Fruit fly (Drosophila melanogaster) whole organism, embryonic: ENCODE data around the gene chb.
A peak's percentile ranks its signal among the peaks of the same experiment; 100 is the strongest.

ENCODE experiments used
- CG10979 ChIP-seq: fragments of 200-800 bp; sonication (Bioruptor generic); optimal IDR thresholded peaks from 2 replicates; lab custom pipeline; 2018; ENCODE audit warnings: missing biosample characterization, mild to moderate bottlenecking, missing genetic modification characterization, moderate library complexity
- CG11504 ChIP-seq: fragments of 200-800 bp; sonication (Bioruptor generic); optimal IDR thresholded peaks from 3 replicates; lab custom pipeline; 2019; ENCODE audit warnings: missing biosample characterization, mild to moderate bottlenecking, missing genetic modification characterization, moderate library complexity
- CG14860 ChIP-seq: fragments of 200-800 bp; sonication (Bioruptor generic); IDR thresholded peaks from 3 replicates; pipeline ENCODE4 v1.3.6; 2022; ENCODE audit warnings: missing biosample characterization, missing genetic modification characterization; ENCODE audit not compliant: partially characterized antibody
- CG17829 ChIP-seq: fragments of 200-800 bp; optimal IDR thresholded peaks from 2 replicates; lab custom pipeline; 2019; ENCODE audit warnings: missing biosample characterization, mild to moderate bottlenecking, missing genetic modification characterization, moderate library complexity
- CG17912 ChIP-seq: fragments of 200-800 bp; sonication (Bioruptor generic); optimal IDR thresholded peaks from 2 replicates; lab custom pipeline; 2018; ENCODE audit warnings: missing biosample characterization, mild to moderate bottlenecking, missing genetic modification characterization
- CG18599 ChIP-seq: fragments of 200-800 bp; sonication (Bioruptor generic); optimal IDR thresholded peaks from 3 replicates; lab custom pipeline; 2017; ENCODE audit warnings: missing biosample characterization, missing genetic modification characterization, mild to moderate bottlenecking, moderate library complexity, missing genetic modification reagents
- CG18619 ChIP-seq: fragments of 200-800 bp; sonication (Bioruptor generic); optimal IDR thresholded peaks from 3 replicates; lab custom pipeline; 2017; ENCODE audit warnings: missing biosample characterization, mild to moderate bottlenecking, missing genetic modification characterization
- CG32532 ChIP-seq: fragments of 200-800 bp; sonication (Bioruptor generic); IDR thresholded peaks from 2 replicates; pipeline ENCODE4 v1.3.6; 2022; ENCODE audit warnings: missing biosample characterization, missing genetic modification characterization
- CG4328 ChIP-seq: fragments of 200-800 bp; sonication (Bioruptor generic); optimal IDR thresholded peaks from 3 replicates; lab custom pipeline; 2017; ENCODE audit warnings: missing biosample characterization, missing genetic modification reagents, missing genetic modification characterization
- CG4617 ChIP-seq: fragments of 200-800 bp; sonication (Bioruptor generic); optimal IDR thresholded peaks from 3 replicates; lab custom pipeline; 2016; ENCODE audit warnings: missing biosample characterization, missing genetic modification characterization, borderline replicate concordance
- CG5180 ChIP-seq: fragments of 200-800 bp; sonication (Bioruptor generic); optimal IDR thresholded peaks from 3 replicates; lab custom pipeline; 2017; ENCODE audit warnings: missing biosample characterization, missing genetic modification characterization, mild to moderate bottlenecking, moderate library complexity, missing genetic modification reagents
- CG6813 ChIP-seq: fragments of 200-800 bp; sonication (Bioruptor generic); optimal IDR thresholded peaks from 2 replicates; lab custom pipeline; 2017; ENCODE audit warnings: missing biosample characterization, missing genetic modification characterization, mild to moderate bottlenecking, moderate library complexity, missing genetic modification reagents
- CG6854 ChIP-seq: fragments of 200-800 bp; sonication (Bioruptor generic); optimal IDR thresholded peaks from 3 replicates; lab custom pipeline; 2017; ENCODE audit warnings: missing biosample characterization, mild to moderate bottlenecking, missing genetic modification characterization
- CG7963 ChIP-seq: fragments of 200-800 bp; sonication (Bioruptor generic); IDR thresholded peaks from 3 replicates; pipeline ENCODE4 v1.3.6; 2022; ENCODE audit warnings: missing biosample characterization, missing genetic modification characterization; ENCODE audit not compliant: partially characterized antibody
- Dip3 ChIP-seq: fragments of 200-800 bp; sonication (Bioruptor generic); optimal IDR thresholded peaks from 3 replicates; lab custom pipeline; 2016; ENCODE audit warnings: missing biosample characterization, missing genetic modification characterization
- Fer1 ChIP-seq: fragments of 200-800 bp; sonication (Bioruptor generic); optimal IDR thresholded peaks from 2 replicates; lab custom pipeline; 2017; ENCODE audit warnings: missing biosample characterization, mild to moderate bottlenecking, missing genetic modification characterization
- HLH4C ChIP-seq: fragments of 200-800 bp; sonication (Bioruptor generic); IDR thresholded peaks from 3 replicates; pipeline ENCODE4 v1.3.6; 2022; ENCODE audit warnings: missing biosample characterization, missing genetic modification characterization; ENCODE audit not compliant: partially characterized antibody
- HmgZ ChIP-seq: fragments of 200-800 bp; sonication (Bioruptor generic); optimal IDR thresholded peaks from 2 replicates; lab custom pipeline; 2018; ENCODE audit warnings: missing biosample characterization, mild to moderate bottlenecking, missing genetic modification characterization
- Hmx ChIP-seq: fragments of 200-800 bp; sonication (Bioruptor generic); optimal IDR thresholded peaks from 2 replicates; lab custom pipeline; 2016; ENCODE audit warnings: missing biosample characterization, missing genetic modification characterization
- Neu2 ChIP-seq: fragments of 200-800 bp; sonication (Bioruptor generic); optimal IDR thresholded peaks from 3 replicates; lab custom pipeline; 2016; ENCODE audit warnings: missing biosample characterization, missing genetic modification characterization, borderline replicate concordance
- Nf-YC ChIP-seq: fragments of 200-800 bp; optimal IDR thresholded peaks from 3 replicates; lab custom pipeline; 2019; ENCODE audit warnings: missing biosample characterization, mild to moderate bottlenecking, missing genetic modification characterization, moderate library complexity
- Pdp1 ChIP-seq, 2 experiments: fragments of 200-800 bp; sonication (Bioruptor generic); optimal IDR thresholded peaks; 3 replicates each; lab custom pipeline; 2016; ENCODE audit warnings: missing biosample characterization in 2 of 2, missing genetic modification characterization in 2 of 2, mild to moderate bottlenecking in 1 of 2, moderate library complexity in 1 of 2
- Xbp1 ChIP-seq: fragments of 200-800 bp; sonication (Bioruptor generic); optimal IDR thresholded peaks from 3 replicates; lab custom pipeline; 2016; ENCODE audit warnings: missing biosample characterization, mild to moderate bottlenecking, missing genetic modification characterization
- amos ChIP-seq: fragments of 200-800 bp; sonication (Bioruptor generic); IDR thresholded peaks from 2 replicates; pipeline ENCODE4 v1.3.6; 2022; ENCODE audit warnings: missing biosample characterization, missing genetic modification characterization; ENCODE audit not compliant: partially characterized antibody
- ara ChIP-seq: fragments of 200-800 bp; sonication (Bioruptor generic); IDR thresholded peaks from 2 replicates; pipeline ENCODE4 v1.3.6; 2022; ENCODE audit warnings: missing biosample characterization, missing genetic modification characterization
- chinmo ChIP-seq: fragments of 200-800 bp; sonication (Bioruptor generic); IDR thresholded peaks from 4 replicates; pipeline ENCODE4 v1.3.6; 2022; ENCODE audit warnings: missing biosample characterization, missing genetic modification characterization; ENCODE audit not compliant: partially characterized antibody
- dmrt99B ChIP-seq: fragments of 200-800 bp; sonication (Bioruptor generic); optimal IDR thresholded peaks from 2 replicates; lab custom pipeline; 2018; ENCODE audit warnings: missing biosample characterization, mild to moderate bottlenecking, missing genetic modification characterization, moderate library complexity
- dpn ChIP-seq, 2 experiments: fragments of 200-800 bp; sonication (Bioruptor generic); optimal IDR thresholded peaks; 3 replicates each; lab custom pipeline; 2016; ENCODE audit warnings: missing biosample characterization in 2 of 2, missing genetic modification characterization in 2 of 2
- fd102C ChIP-seq: fragments of 200-800 bp; sonication (Bioruptor generic); optimal IDR thresholded peaks from 2 replicates; lab custom pipeline; 2018; ENCODE audit warnings: missing biosample characterization, mild to moderate bottlenecking, missing genetic modification characterization, moderate library complexity
- fd3F ChIP-seq: fragments of 200-800 bp; sonication (Bioruptor generic); optimal IDR thresholded peaks from 2 replicates; lab custom pipeline; 2018; ENCODE audit warnings: missing biosample characterization, mild to moderate bottlenecking, missing genetic modification characterization, moderate library complexity
- gcm2 ChIP-seq: fragments of 200-800 bp; sonication (Bioruptor generic); optimal IDR thresholded peaks from 2 replicates; lab custom pipeline; 2016; ENCODE audit warnings: missing biosample characterization, missing genetic modification characterization
- gsb-n ChIP-seq: fragments of 200-800 bp; sonication (Bioruptor generic); optimal IDR thresholded peaks from 3 replicates; lab custom pipeline; 2018; ENCODE audit warnings: missing biosample characterization, mild to moderate bottlenecking, missing genetic modification characterization
- kni ChIP-seq: fragments of 200-800 bp; sonication (Bioruptor generic); optimal IDR thresholded peaks from 3 replicates; lab custom pipeline; 2017; ENCODE audit warnings: mild to moderate bottlenecking, missing biosample characterization, missing genetic modification reagents, missing genetic modification characterization
- lbe ChIP-seq: fragments of 200-800 bp; sonication (Bioruptor generic); optimal IDR thresholded peaks from 2 replicates; lab custom pipeline; 2016; ENCODE audit warnings: missing biosample characterization, mild to moderate bottlenecking, missing genetic modification characterization
- lmd ChIP-seq: fragments of 200-800 bp; sonication (Bioruptor generic); IDR thresholded peaks from 2 replicates; pipeline ENCODE4 v1.3.6; 2022; ENCODE audit warnings: missing biosample characterization, missing genetic modification characterization
- maf-S ChIP-seq: fragments of 200-800 bp; sonication (Bioruptor generic); optimal IDR thresholded peaks from 2 replicates; lab custom pipeline; 2016; ENCODE audit warnings: missing biosample characterization, missing genetic modification characterization
- oc ChIP-seq: fragments of 200-800 bp; sonication (Bioruptor generic); optimal IDR thresholded peaks from 2 replicates; lab custom pipeline; 2018; ENCODE audit warnings: missing biosample characterization, mild to moderate bottlenecking, missing genetic modification characterization, moderate library complexity
- pb ChIP-seq: fragments of 200-800 bp; sonication (Bioruptor generic); optimal IDR thresholded peaks from 3 replicates; lab custom pipeline; 2016; ENCODE audit warnings: missing biosample characterization, missing genetic modification characterization
- peb ChIP-seq: fragments of 200-800 bp; sonication (Bioruptor generic); IDR thresholded peaks from 2 replicates; pipeline ENCODE4 v1.3.6; 2022; ENCODE audit warnings: missing biosample characterization, missing genetic modification characterization
- psq ChIP-seq: fragments of 200-800 bp; sonication (Bioruptor generic); optimal IDR thresholded peaks from 2 replicates; lab custom pipeline; 2017; ENCODE audit warnings: missing biosample characterization, missing genetic modification characterization
- slou ChIP-seq: fragments of 200-800 bp; sonication (Bioruptor generic); optimal IDR thresholded peaks from 3 replicates; lab custom pipeline; 2016; ENCODE audit warnings: missing biosample characterization, missing genetic modification characterization
- sqz ChIP-seq: fragments of 200-800 bp; sonication (Bioruptor generic); optimal IDR thresholded peaks from 3 replicates; lab custom pipeline; 2018; ENCODE audit warnings: missing biosample characterization, mild to moderate bottlenecking, missing genetic modification characterization
- sr ChIP-seq: fragments of 200-800 bp; sonication (Bioruptor generic); IDR thresholded peaks from 3 replicates; pipeline ENCODE4 v1.3.6; 2022; ENCODE audit warnings: missing biosample characterization, missing genetic modification characterization
- stc ChIP-seq: fragments of 200-800 bp; sonication (Bioruptor generic); IDR thresholded peaks from 2 replicates; pipeline ENCODE4 v1.3.6; 2022; ENCODE audit warnings: missing biosample characterization, missing genetic modification characterization
- tin ChIP-seq: fragments of 200-800 bp; sonication (Bioruptor generic); optimal IDR thresholded peaks from 3 replicates; lab custom pipeline; 2016; ENCODE audit warnings: missing biosample characterization, missing genetic modification characterization
- ttk ChIP-seq: fragments of 200-800 bp; sonication (Bioruptor generic); IDR thresholded peaks from 2 replicates; pipeline ENCODE4 v2.1.2; 2022; ENCODE audit warnings: missing biosample characterization, missing genetic modification characterization
- usp ChIP-seq: fragments of >200 bp; optimal IDR thresholded peaks from 2 replicates; lab custom pipeline; 2017; ENCODE audit warnings: missing biosample characterization, missing genetic modification characterization
- wek ChIP-seq: fragments of 200-800 bp; sonication (Bioruptor generic); optimal IDR thresholded peaks from 3 replicates; lab custom pipeline; 2018; ENCODE audit warnings: missing biosample characterization, mild to moderate bottlenecking, missing genetic modification characterization, moderate library complexity

The chb gene

dm6 chr3L:21172527-21173253 is at the start of gene chb, which contains the start of gene AsnS (continued):
- TF ChIP-seq pb (GFP tag; lab: Kevin White, UChicago): peak; percentile 45
- TF ChIP-seq lmd: peak; percentile 92
- TF ChIP-seq CG4328: no peak
- TF ChIP-seq Fer1 (GFP tag; lab: Kevin White, UChicago): peak; percentile 89
- peak; percentile 74 to 89 for TF ChIP-seq dpn (GFP tag; optimal IDR thresholded peaks at IDR 0.05; lab: Kevin White, UChicago)
- peak; percentile 88 for TF ChIP-seq CG10979
- peak; percentile 53 for TF ChIP-seq Nf-YC (tag; lab: Kevin White, UChicago)
- peak; percentile 95 for TF ChIP-seq CG11504 (tag; lab: Kevin White, UChicago)
- peak; percentile 86 for TF ChIP-seq CG6854 (GFP tag; lab: Kevin White, UChicago)
- no peak for TF ChIP-seq gcm2
- TF ChIP-seq stc: peak; percentile 96
- TF ChIP-seq Pdp1 (GFP tag; optimal IDR thresholded peaks at IDR 0.05; lab: Kevin White, UChicago): peak; percentile 73 to 85
- TF ChIP-seq CG17912: no peak
- peak; percentile 87 for TF ChIP-seq CG18599 (GFP tag; lab: Kevin White, UChicago)
- TF ChIP-seq CG4617 (GFP tag; lab: Kevin White, UChicago): peak; percentile 39
- TF ChIP-seq ttk: peak; percentile 92
- TF ChIP-seq usp (GFP tag; lab: Kevin White, UChicago): no peak
- TF ChIP-seq CG14860 (GFP tag; lab: Robert Waterston, UW): no peak
- TF ChIP-seq psq (GFP tag; lab: Kevin White, UChicago): peak; percentile 56
- peak; percentile 72 for TF ChIP-seq tin (GFP tag; lab: Kevin White, UChicago)
- no peak for TF ChIP-seq wek (GFP tag; lab: Kevin White, UChicago)
- peak; percentile 85 for TF ChIP-seq CG18619 (GFP tag; lab: Kevin White, UChicago)
- TF ChIP-seq CG32532: peak; percentile 96
- peak; percentile 92 for TF ChIP-seq dmrt99B (tag; lab: Kevin White, UChicago)
- TF ChIP-seq amos (GFP tag; lab: Robert Waterston, UW): no peak
- TF ChIP-seq kni (GFP tag; lab: Kevin White, UChicago): no peak
- TF ChIP-seq sqz: peak; percentile 69
- peak; percentile 72 for TF ChIP-seq lbe (GFP tag; lab: Kevin White, UChicago)
- TF ChIP-seq fd102C: no peak
- peak; percentile 69 for TF ChIP-seq Dip3
- peak; percentile 93 for TF ChIP-seq HmgZ (tag; lab: Kevin White, UChicago)
- peak; percentile 33; the same call in 1 of the 3 replicates for TF ChIP-seq sr (GFP tag; lab: Robert Waterston, UW)
- no peak for TF ChIP-seq HLH4C (GFP tag; lab: Robert Waterston, UW)
- peak; percentile 34 for TF ChIP-seq Hmx (GFP tag; lab: Kevin White, UChicago)
- peak; percentile 82 for TF ChIP-seq ara
- peak; percentile 15 for TF ChIP-seq CG5180 (GFP tag; lab: Kevin White, UChicago)
- TF ChIP-seq gsb-n (tag; lab: Kevin White, UChicago): peak; percentile 89
- no peak for TF ChIP-seq Neu2
- peak; percentile 80 for TF ChIP-seq slou
- peak; percentile 72 for TF ChIP-seq maf-S

dm6 chr3L:21123453-21123852 is 49.2 kb upstream of the chb start, which contains the start of gene CG33284:
Gene CG33284 (plus strand): TSS chr3L:21123753.
- TF ChIP-seq oc (no peak), CG7963 (GFP tag; lab: Robert Waterston, UW) (no peak), dmrt99B (tag; lab: Kevin White, UChicago) (no peak), CG6813 (GFP tag; lab: Kevin White, UChicago) (no peak), chinmo (GFP tag; lab: Robert Waterston, UW) (no peak), CG17829 (no peak), fd3F (GFP tag; lab: Kevin White, UChicago) (no peak), Xbp1 (GFP tag; lab: Kevin White, UChicago) (no peak), ara (no peak), peb (GFP tag; lab: Robert Waterston, UW) (no peak)
